Worm (Caenorhabditis elegans): ENCODE data around the gene ZK616.65.

ce11 chrIV:5364135-5364609 lies 46.8 kb downstream of the ZK616.65 start, which contains the start of the genes hda-6 and F41H10.4:
- TF ChIP-seq unc-62 (GFP tag; optimal IDR thresholded peaks at IDR 0.05) (no peak), mdl-1 (tag; optimal IDR thresholded peaks at IDR 0.05) (no peak), nhr-237 (tag; optimal IDR thresholded peaks at IDR 0.05) (no peak)

Data from whole organism, L3 larva.